Worm (Caenorhabditis elegans) whole organism, midembryonic: Measurements from ENCODE around the gene gpx-7.

Experiments used
- klf-2 ChIP-seq: fragments of 200-800 bp; sonication (Bioruptor generic); conservative IDR thresholded peaks from 2 replicates; pipeline ENCODE4 v1.3.6; 2022; ENCODE audit warnings: missing genetic modification reagents, missing genetic modification characterization, missing compliant biosample characterization
- tab-1 ChIP-seq: fragments of 200-800 bp; sonication (Bioruptor generic); IDR thresholded peaks from 2 replicates; pipeline ENCODE4 v1.3.6; 2022; ENCODE audit warnings: missing genetic modification characterization, missing compliant biosample characterization
- ztf-29 ChIP-seq: fragments of 200-800 bp; sonication (Bioruptor generic); IDR thresholded peaks from 2 replicates; pipeline ENCODE4 v1.3.6; 2022; ENCODE audit warnings: missing genetic modification reagents, missing genetic modification characterization, missing compliant biosample characterization

ce11 chrX:7808388-7808787 is 8.8 kb upstream of the gpx-7 start:
- TF ChIP-seq tab-1 (GFP tag; lab: Robert Waterston, UW) (no peak), klf-2 (GFP tag; lab: Robert Waterston, UW) (no peak), ztf-29 (GFP tag; lab: Robert Waterston, UW) (no peak)
